Fruit fly (Drosophila melanogaster) whole organism, prepupa: Measurements from ENCODE around the gene Coq5.

ENCODE experiments used
- Blimp-1 ChIP-seq: fragments of 200-800 bp; sonication (Bioruptor generic); optimal IDR thresholded peaks from 3 replicates; lab custom pipeline; 2017; ENCODE audit warnings: missing biosample characterization, missing genetic modification characterization, mild to moderate bottlenecking, moderate library complexity, missing genetic modification reagents
- CG11294 ChIP-seq: fragments of 200-800 bp; sonication (Bioruptor generic); IDR thresholded peaks from 2 replicates; pipeline ENCODE4 v1.3.6; 2022; ENCODE audit warnings: missing biosample characterization, missing genetic modification characterization
- CG11762 ChIP-seq: fragments of 200-800 bp; sonication (Bioruptor generic); optimal IDR thresholded peaks from 3 replicates; lab custom pipeline; 2016; ENCODE audit warnings: missing biosample characterization, missing genetic modification characterization; ENCODE audit not compliant: insufficient read depth
- CG11902 ChIP-seq: fragments of 200-800 bp; sonication (Bioruptor generic); optimal IDR thresholded peaks from 3 replicates; lab custom pipeline; 2016; ENCODE audit warnings: missing biosample characterization, missing genetic modification characterization
- CG15336 ChIP-seq: fragments of 200-800 bp; sonication (Bioruptor generic); IDR thresholded peaks from 2 replicates; pipeline ENCODE4 v1.3.6; 2022; ENCODE audit warnings: missing biosample characterization, missing genetic modification characterization
- CG1621 ChIP-seq: fragments of 200-800 bp; sonication (Bioruptor generic); optimal IDR thresholded peaks from 3 replicates; lab custom pipeline; 2018; ENCODE audit warnings: missing biosample characterization, mild to moderate bottlenecking, missing genetic modification characterization
- CG32006 ChIP-seq: fragments of 200-800 bp; sonication (Bioruptor generic); optimal IDR thresholded peaks from 3 replicates; lab custom pipeline; 2017; ENCODE audit warnings: missing biosample characterization, mild to moderate bottlenecking, missing genetic modification characterization
- CG3919 ChIP-seq: fragments of 200-800 bp; sonication (Bioruptor generic); optimal IDR thresholded peaks from 3 replicates; lab custom pipeline; 2016; ENCODE audit warnings: missing biosample characterization, missing genetic modification characterization
- CG6163 ChIP-seq: fragments of 200-800 bp; sonication (Bioruptor generic); IDR thresholded peaks from 3 replicates; pipeline ENCODE4 v1.3.6; 2022; ENCODE audit warnings: missing biosample characterization, missing genetic modification characterization
- CG6276 ChIP-seq: fragments of 200-800 bp; sonication (Bioruptor generic); optimal IDR thresholded peaks from 2 replicates; lab custom pipeline; 2017; ENCODE audit warnings: missing biosample characterization, mild to moderate bottlenecking, missing genetic modification characterization
- CG6792 ChIP-seq: fragments of 200-800 bp; sonication (Bioruptor generic); optimal IDR thresholded peaks from 3 replicates; lab custom pipeline; 2016; ENCODE audit warnings: missing biosample characterization, missing genetic modification characterization
- CG7368 ChIP-seq: fragments of 200-800 bp; sonication (Bioruptor generic); optimal IDR thresholded peaks from 3 replicates; lab custom pipeline; 2016; ENCODE audit warnings: missing biosample characterization, missing genetic modification characterization
- CG8119 ChIP-seq: fragments of 200-800 bp; sonication (Bioruptor generic); IDR thresholded peaks from 3 replicates; pipeline ENCODE4 v1.3.6; 2022; ENCODE audit warnings: missing biosample characterization, missing genetic modification characterization
- CG9139 ChIP-seq: fragments of 200-800 bp; sonication (Bioruptor generic); optimal IDR thresholded peaks from 3 replicates; lab custom pipeline; 2017; ENCODE audit warnings: missing biosample characterization, mild to moderate bottlenecking, missing genetic modification characterization
- Eip78C ChIP-seq: fragments of 200-800 bp; sonication (Bioruptor generic); peaks from one replicate; lab custom pipeline; 2016; ENCODE audit warnings: missing biosample characterization, missing genetic modification characterization
- Eip93F ChIP-seq: fragments of 200-800 bp; sonication (Bioruptor generic); optimal IDR thresholded peaks from 2 replicates; lab custom pipeline; 2016; ENCODE audit warnings: missing biosample characterization, mild to moderate bottlenecking, missing genetic modification characterization
- Ets96B ChIP-seq: fragments of 200-800 bp; optimal IDR thresholded peaks from 2 replicates; lab custom pipeline; 2019; ENCODE audit warnings: missing biosample characterization, mild to moderate bottlenecking, missing genetic modification characterization, moderate library complexity
- Smox ChIP-seq: fragments of 200-800 bp; sonication (Bioruptor generic); optimal IDR thresholded peaks from 3 replicates; lab custom pipeline; 2016; ENCODE audit warnings: missing biosample characterization, missing genetic modification characterization
- Sox102F ChIP-seq: fragments of 200-800 bp; sonication (Bioruptor generic); optimal IDR thresholded peaks from 2 replicates; lab custom pipeline; 2016; ENCODE audit warnings: missing biosample characterization, mild to moderate bottlenecking, missing genetic modification characterization
- achi ChIP-seq: fragments of 200-800 bp; sonication (Bioruptor generic); optimal IDR thresholded peaks from 3 replicates; lab custom pipeline; 2016; ENCODE audit warnings: missing biosample characterization, missing genetic modification characterization
- cyc ChIP-seq: fragments of 200-800 bp; sonication (Bioruptor generic); optimal IDR thresholded peaks from 3 replicates; lab custom pipeline; 2016; ENCODE audit warnings: missing biosample characterization, missing genetic modification characterization
- dsx ChIP-seq: fragments of 200-800 bp; optimal IDR thresholded peaks from 3 replicates; lab custom pipeline; 2019; ENCODE audit warnings: missing biosample characterization, mild to moderate bottlenecking, missing genetic modification characterization, moderate library complexity; ENCODE audit not compliant: poor library complexity, severe bottlenecking
- esn ChIP-seq: fragments of 200-800 bp; sonication (Bioruptor generic); optimal IDR thresholded peaks from 2 replicates; lab custom pipeline; 2016; ENCODE audit warnings: missing biosample characterization, mild to moderate bottlenecking, missing genetic modification characterization, moderate library complexity
- fd59A ChIP-seq: fragments of 200-800 bp; sonication (Bioruptor generic); optimal IDR thresholded peaks from 2 replicates; lab custom pipeline; 2017; ENCODE audit warnings: missing biosample characterization, mild to moderate bottlenecking, missing genetic modification characterization, missing genetic modification reagents
- fkh ChIP-seq: fragments of 200-800 bp; sonication (Bioruptor generic); optimal IDR thresholded peaks from 3 replicates; lab custom pipeline; 2017; ENCODE audit warnings: missing biosample characterization, mild to moderate bottlenecking, missing genetic modification characterization, moderate library complexity
- lz ChIP-seq: fragments of 200-800 bp; sonication (Bioruptor generic); optimal IDR thresholded peaks from 3 replicates; lab custom pipeline; 2016; ENCODE audit warnings: missing biosample characterization, missing genetic modification characterization
- net ChIP-seq: fragments of 200-800 bp; sonication (Bioruptor generic); optimal IDR thresholded peaks from 3 replicates; lab custom pipeline; 2016; ENCODE audit warnings: missing biosample characterization, missing genetic modification characterization
- pdm3 ChIP-seq: fragments of 200-800 bp; sonication (Bioruptor generic); optimal IDR thresholded peaks from 3 replicates; lab custom pipeline; 2016; ENCODE audit warnings: missing biosample characterization, missing genetic modification characterization
- salr ChIP-seq, 2 experiments: fragments of 200-800 bp; sonication (Bioruptor generic); optimal IDR thresholded peaks; 3 replicates each; lab custom pipeline; 2016 to 2018; ENCODE audit warnings: missing biosample characterization in 2 of 2, missing genetic modification characterization in 2 of 2, mild to moderate bottlenecking in 1 of 2
- ss ChIP-seq, 2 experiments: fragments of 200-800 bp; sonication (Bioruptor generic); optimal IDR thresholded peaks; 2 replicates in 1 of 2; 3 replicates in 1 of 2; lab custom pipeline; 2017 to 2018; ENCODE audit warnings: mild to moderate bottlenecking in 2 of 2, missing biosample characterization in 2 of 2, missing genetic modification characterization in 2 of 2, moderate library complexity in 1 of 2
- svp ChIP-seq: fragments of 200-800 bp; sonication (Bioruptor generic); peaks from one replicate; lab custom pipeline; 2016; ENCODE audit warnings: missing biosample characterization, missing genetic modification characterization
- topi ChIP-seq: fragments of 200-800 bp; sonication (Bioruptor generic); optimal IDR thresholded peaks from 3 replicates; lab custom pipeline; 2016; ENCODE audit warnings: missing biosample characterization, missing genetic modification characterization
- vri ChIP-seq: fragments of 200-800 bp; sonication (Bioruptor generic); optimal IDR thresholded peaks from 3 replicates; lab custom pipeline; 2016; ENCODE audit warnings: missing biosample characterization, mild to moderate bottlenecking, missing genetic modification characterization

Gene Coq5

DNA sequence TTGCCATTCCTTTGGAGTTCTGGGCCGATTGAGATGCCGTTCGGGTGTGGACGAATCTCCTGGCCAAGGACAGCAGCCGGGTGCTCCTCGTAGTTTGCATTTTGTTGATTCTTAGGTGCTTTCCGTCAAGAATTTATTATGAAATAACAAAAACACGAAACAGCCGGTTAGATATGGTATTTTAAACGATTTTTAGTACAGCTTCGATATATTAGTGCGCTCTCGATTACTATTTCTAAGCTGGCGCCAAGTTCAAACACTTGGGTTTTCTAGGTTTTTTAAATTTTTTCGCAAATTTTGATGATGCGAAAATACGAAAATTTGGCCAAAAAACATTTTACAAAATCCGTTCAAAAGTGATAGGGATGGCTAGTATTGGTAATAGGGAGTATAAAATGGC lies at the start of gene Coq5:
Coq5 (minus strand) TSS at position 303 of the 400 bp plus-strand sequence.
- TF ChIP-seq CG6792 (GFP tag; lab: Kevin White, UChicago) (no peak), achi (no peak), pdm3 (GFP tag; lab: Kevin White, UChicago) (no peak), CG6163 (GFP tag; lab: Robert Waterston, UW) (no peak), CG15336 (GFP tag; lab: Robert Waterston, UW) (no peak)

- peak in 1 of 2 experiments; percentile 29 for TF ChIP-seq ss (GFP tag; optimal IDR thresholded peaks at IDR 0.05; lab: Kevin White, UChicago)
- TF ChIP-seq CG1621 (tag; lab: Kevin White, UChicago), result no peak
- no peak for TF ChIP-seq dsx (GFP tag; lab: Kevin White, UChicago)
- TF ChIP-seq Eip78C, result peak; percentile 63
- no peak for TF ChIP-seq net (GFP tag; lab: Kevin White, UChicago)
- peak; percentile 10 for TF ChIP-seq CG6276 (GFP tag; lab: Kevin White, UChicago)
- no peak for TF ChIP-seq Smox (GFP tag; lab: Kevin White, UChicago)
- TF ChIP-seq CG11762, result no peak
- no peak for TF ChIP-seq Blimp-1
- TF ChIP-seq achi, result no peak
- no peak for TF ChIP-seq CG11294 (GFP tag; lab: Robert Waterston, UW)
- TF ChIP-seq CG6163 (GFP tag; lab: Robert Waterston, UW), result 0 out of 3 replicates have a peak, but pooled peaks have one; percentile 12
- TF ChIP-seq pdm3 (GFP tag; lab: Kevin White, UChicago), result no peak
- TF ChIP-seq fkh (GFP tag; lab: Kevin White, UChicago), result peak; percentile 28
- no peak for TF ChIP-seq CG11902 (GFP tag; lab: Kevin White, UChicago)
- no peak for TF ChIP-seq Sox102F (GFP tag; lab: Kevin White, UChicago)
- TF ChIP-seq vri (GFP tag; lab: Kevin White, UChicago), result peak; percentile 5
- TF ChIP-seq CG15336 (GFP tag; lab: Robert Waterston, UW), result peak; percentile 45; the same call in 1 of the 2 replicates
- peak; percentile 41 for TF ChIP-seq svp
- TF ChIP-seq CG7368, result no peak
- TF ChIP-seq CG9139 (GFP tag; lab: Kevin White, UChicago), result no peak
- TF ChIP-seq CG8119 (GFP tag; lab: Robert Waterston, UW), result peak; percentile 21; the same call in 1 of the 3 replicates
- TF ChIP-seq CG32006 (GFP tag; lab: Kevin White, UChicago), result peak; percentile 6
These were observed 49.5 kb upstream of the Coq5 start for dm6 chrX:13243726-13244323.

DNA sequence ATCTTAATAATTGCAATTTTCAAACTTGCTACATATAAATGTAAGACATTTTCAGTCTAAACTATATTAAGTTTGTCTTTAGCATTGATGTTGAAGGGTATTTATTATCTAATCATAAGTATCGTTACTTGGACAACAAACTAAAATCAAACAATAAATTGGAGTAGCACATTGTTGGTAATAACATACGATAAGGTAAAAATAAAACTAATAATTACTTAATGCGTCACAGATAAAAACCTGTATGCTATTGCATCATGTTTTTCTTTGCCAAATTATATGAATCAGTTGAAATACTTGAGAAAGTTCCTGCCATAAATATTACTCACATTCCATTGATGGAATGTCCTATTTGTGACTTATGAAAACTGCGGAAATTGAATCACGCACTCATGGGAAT lies 46.5 kb upstream of the Coq5 start:
- TF ChIP-seq topi (GFP tag; lab: Kevin White, UChicago) (no peak), Smox (GFP tag; lab: Kevin White, UChicago) (no peak), dsx (GFP tag; lab: Kevin White, UChicago) (no peak), CG6792 (GFP tag; lab: Kevin White, UChicago) (no peak), Ets96B (tag; lab: Kevin White, UChicago) (no peak), esn (GFP tag; lab: Kevin White, UChicago) (peak; percentile 4), CG32006 (GFP tag; lab: Kevin White, UChicago) (no peak), Eip93F (no peak), cyc (GFP tag; lab: Kevin White, UChicago) (no peak), salr (GFP tag; optimal IDR thresholded peaks at IDR 0.05; lab: Kevin White, UChicago) (peak in 1 of 2 experiments; percentile 13), CG6163 (GFP tag; lab: Robert Waterston, UW) (no peak), vri (GFP tag; lab: Kevin White, UChicago) (no peak), CG6276 (GFP tag; lab: Kevin White, UChicago) (no peak), Eip78C (peak; percentile 56), pdm3 (GFP tag; lab: Kevin White, UChicago) (no peak), CG1621 (tag; lab: Kevin White, UChicago) (no peak), fd59A (GFP tag; lab: Kevin White, UChicago) (no peak), svp (no peak), CG3919 (GFP tag; lab: Kevin White, UChicago) (no peak), lz (GFP tag; lab: Kevin White, UChicago) (no peak)
